Worm (Caenorhabditis elegans): ENCODE results near the gene K08D10.14.
"Not testable (repeated sequence)": the region's sequence is repeated elsewhere in the genome, so short reads cannot be mapped to it uniquely, and the experiment has no call there.

DNA sequence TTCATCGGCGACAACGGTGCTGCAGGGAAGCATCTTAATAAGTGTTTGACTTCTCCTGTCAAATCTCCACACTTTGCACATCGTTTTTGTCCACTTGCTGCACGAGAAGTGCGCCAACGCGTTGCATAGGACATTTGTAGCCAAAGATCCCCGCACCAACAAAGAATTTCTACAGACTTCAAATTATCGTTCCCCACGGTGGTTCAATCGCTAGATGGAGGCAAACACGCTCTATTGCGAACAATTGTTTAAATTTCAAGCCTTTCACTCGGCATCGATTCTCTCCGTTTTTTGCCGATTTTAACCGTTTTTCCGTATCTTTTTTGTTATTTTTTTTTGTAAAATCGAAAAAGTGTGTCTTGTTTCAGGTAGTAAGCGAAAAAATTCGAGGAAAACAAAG, 25.3 kb downstream of the K08D10.14 start:
- not testable (repeated sequence) for TF ChIP-seq snpc-4 (tag; optimal IDR thresholded peaks at IDR 0.05); mdl-1 (tag; optimal IDR thresholded peaks at IDR 0.05); tbx-2 (tag; optimal IDR thresholded peaks at IDR 0.05); ama-1 (optimal IDR thresholded peaks at IDR 0.05); elt-2 (tag; optimal IDR thresholded peaks at IDR 0.05); jun-1 (tag; optimal IDR thresholded peaks at IDR 0.05); unc-62 (GFP tag; optimal IDR thresholded peaks at IDR 0.05); fkh-8 (tag; optimal IDR thresholded peaks at IDR 0.05); hlh-17 (GFP tag; optimal IDR thresholded peaks at IDR 0.05; ENCODE audit: borderline replicate concordance); fkh-10 (GFP tag; optimal IDR thresholded peaks at IDR 0.05); egl-27 (tag; optimal IDR thresholded peaks at IDR 0.05); nhr-11 (tag; optimal IDR thresholded peaks at IDR 0.05); nhr-77 (tag; optimal IDR thresholded peaks at IDR 0.05)

Data from whole organism, L1 larva.